Worm (Caenorhabditis elegans) whole organism, L2 larva: ENCODE measurements around the gene col-135.
"Not testable (repeated sequence)": the region's sequence is repeated elsewhere in the genome, so short reads cannot be mapped to it uniquely, and the experiment has no call there.

Experiments
- C34F6.9 ChIP-seq: fragments of 150-350 bp; optimal IDR thresholded peaks from 2 replicates; lab custom pipeline; 2014; ENCODE audit warnings: missing biosample characterization, missing genetic modification characterization
- F13H6.1 ChIP-seq: sonication (generic microtip); optimal IDR thresholded peaks from 2 replicates; lab custom pipeline; 2016; ENCODE audit warnings: missing genetic modification characterization, missing compliant biosample characterization
- R02D3.7 ChIP-seq: fragments of 150-350 bp; optimal IDR thresholded peaks from 2 replicates; lab custom pipeline; 2014; ENCODE audit warnings: missing biosample characterization, missing genetic modification characterization
- Y55F3AM.14 ChIP-seq: fragments of 200-800 bp; sonication (Bioruptor generic); optimal IDR thresholded peaks from 2 replicates; lab custom pipeline; 2018; ENCODE audit warnings: mild to moderate bottlenecking, missing genetic modification characterization, missing compliant biosample characterization
- ZK546.5 ChIP-seq: sonication (generic microtip); optimal IDR thresholded peaks from 2 replicates; lab custom pipeline; 2017; ENCODE audit warnings: missing biosample characterization, missing genetic modification characterization
- alr-1 ChIP-seq: fragments of 150-350 bp; optimal IDR thresholded peaks from 2 replicates; lab custom pipeline; 2014; ENCODE audit warnings: missing biosample characterization, missing genetic modification characterization
- aly-2 ChIP-seq: fragments of 150-350 bp; optimal IDR thresholded peaks from 2 replicates; lab custom pipeline; 2014; ENCODE audit warnings: missing biosample characterization, missing genetic modification characterization
- blmp-1 ChIP-seq: sonication (generic microtip); optimal IDR thresholded peaks from 2 replicates; lab custom pipeline; 2017; ENCODE audit warnings: missing genetic modification characterization, mild to moderate bottlenecking, missing compliant biosample characterization, antibody characterized with exemption, moderate library complexity; ENCODE audit not compliant: insufficient read depth
- ceh-16 ChIP-seq: fragments of 150-350 bp; optimal IDR thresholded peaks from 2 replicates; lab custom pipeline; 2014; ENCODE audit warnings: missing biosample characterization, missing genetic modification characterization
- ceh-82 ChIP-seq: fragments of 150-350 bp; optimal IDR thresholded peaks from 2 replicates; lab custom pipeline; 2014; ENCODE audit warnings: missing biosample characterization, missing genetic modification characterization
- crh-2 ChIP-seq: sonication (generic microtip); optimal IDR thresholded peaks from 2 replicates; lab custom pipeline; 2017; ENCODE audit warnings: missing biosample characterization, missing genetic modification characterization
- egl-27 ChIP-seq: sonication (generic microtip); optimal IDR thresholded peaks from 3 replicates; lab custom pipeline; 2017; ENCODE audit warnings: missing biosample characterization, missing genetic modification reagents, missing genetic modification characterization
- elt-3 ChIP-seq: sonication (generic microtip); optimal IDR thresholded peaks from 2 replicates; lab custom pipeline; 2017; ENCODE audit warnings: missing biosample characterization, missing genetic modification characterization
- fos-1 ChIP-seq: fragments of 150-350 bp; optimal IDR thresholded peaks from 2 replicates; lab custom pipeline; 2014; ENCODE audit warnings: missing biosample characterization, missing genetic modification characterization
- lin-13 ChIP-seq: fragments of 150-350 bp; optimal IDR thresholded peaks from 2 replicates; lab custom pipeline; 2014; ENCODE audit warnings: missing biosample characterization, missing genetic modification reagents, missing genetic modification characterization
- lin-39 ChIP-seq: fragments of 150-350 bp; optimal IDR thresholded peaks from 2 replicates; lab custom pipeline; 2014; ENCODE audit warnings: missing biosample characterization, missing genetic modification reagents, missing genetic modification characterization
- lsy-2 ChIP-seq, 2 experiments: fragments of 150-350 bp in 1 of 2; sonication (generic microtip) in 1 of 2; optimal IDR thresholded peaks; 2 replicates each; lab custom pipeline; 2014 to 2017; ENCODE audit warnings: missing biosample characterization in 2 of 2, missing genetic modification characterization in 2 of 2
- mab-5 ChIP-seq: fragments of 150-350 bp; optimal IDR thresholded peaks from 2 replicates; lab custom pipeline; 2014; ENCODE audit warnings: missing biosample characterization, missing genetic modification characterization
- mbf-1 ChIP-seq: sonication (generic microtip); optimal IDR thresholded peaks from 2 replicates; lab custom pipeline; 2017; ENCODE audit warnings: missing biosample characterization, missing genetic modification characterization
- mdl-1 ChIP-seq, 2 experiments: fragments of 150-350 bp in 1 of 2; sonication (generic microtip) in 1 of 2; optimal IDR thresholded peaks; 2 replicates each; lab custom pipeline; 2017; ENCODE audit warnings: missing biosample characterization in 2 of 2, missing genetic modification characterization in 2 of 2
- nhr-10 ChIP-seq: sonication (generic microtip); optimal IDR thresholded peaks from 2 replicates; lab custom pipeline; 2017; ENCODE audit warnings: missing biosample characterization, missing genetic modification characterization
- nhr-12 ChIP-seq: fragments of 150-350 bp; optimal IDR thresholded peaks from 2 replicates; lab custom pipeline; 2014; ENCODE audit warnings: missing biosample characterization, missing genetic modification characterization
- nhr-129 ChIP-seq: fragments of 150-350 bp; optimal IDR thresholded peaks from 2 replicates; lab custom pipeline; 2014; ENCODE audit warnings: missing biosample characterization, missing genetic modification characterization
- nhr-21 ChIP-seq: fragments of 150-350 bp; optimal IDR thresholded peaks from 2 replicates; lab custom pipeline; 2014; ENCODE audit warnings: missing biosample characterization, missing genetic modification characterization
- nhr-237 ChIP-seq: fragments of 150-350 bp; optimal IDR thresholded peaks from 2 replicates; lab custom pipeline; 2014; ENCODE audit warnings: missing biosample characterization, missing genetic modification characterization
- nhr-6 ChIP-seq: fragments of 150-350 bp; optimal IDR thresholded peaks from 2 replicates; lab custom pipeline; 2014; ENCODE audit warnings: missing biosample characterization, missing genetic modification characterization
- nhr-77 ChIP-seq: fragments of 150-350 bp; optimal IDR thresholded peaks from 2 replicates; lab custom pipeline; 2014; ENCODE audit warnings: missing biosample characterization, missing genetic modification characterization
- peb-1 ChIP-seq: fragments of 150-350 bp; optimal IDR thresholded peaks from 2 replicates; lab custom pipeline; 2014; ENCODE audit warnings: missing biosample characterization, missing genetic modification characterization
- sem-4 ChIP-seq: fragments of 150-350 bp; optimal IDR thresholded peaks from 2 replicates; lab custom pipeline; 2014; ENCODE audit warnings: missing biosample characterization, missing genetic modification reagents, missing genetic modification characterization
- sma-9 ChIP-seq, 2 experiments: fragments of 150-350 bp in 1 of 2; sonication (generic microtip) in 1 of 2; optimal IDR thresholded peaks; 2 replicates each; lab custom pipeline; 2014 to 2016; ENCODE audit warnings: missing genetic modification characterization in 2 of 2, mild to moderate bottlenecking in 1 of 2, missing biosample characterization in 1 of 2, missing compliant biosample characterization in 1 of 2, missing genetic modification reagents in 1 of 2, moderate library complexity in 1 of 2
- unc-39 ChIP-seq: fragments of 150-350 bp; optimal IDR thresholded peaks from 2 replicates; lab custom pipeline; 2014; ENCODE audit warnings: missing biosample characterization, missing genetic modification characterization
- unc-55 ChIP-seq: fragments of 150-350 bp; sonication (generic microtip); optimal IDR thresholded peaks from 3 replicates; lab custom pipeline; 2014; ENCODE audit warnings: missing biosample characterization, missing genetic modification reagents, missing genetic modification characterization
- unc-62 ChIP-seq: fragments of 150-350 bp; optimal IDR thresholded peaks from 2 replicates; lab custom pipeline; 2014; ENCODE audit warnings: missing biosample characterization, missing genetic modification reagents, missing genetic modification characterization
- zag-1 ChIP-seq: fragments of 150-350 bp; optimal IDR thresholded peaks from 2 replicates; lab custom pipeline; 2014; ENCODE audit warnings: missing biosample characterization, missing genetic modification characterization
- ztf-4 ChIP-seq: fragments of 150-350 bp; optimal IDR thresholded peaks from 2 replicates; lab custom pipeline; 2014; ENCODE audit warnings: missing biosample characterization, missing genetic modification characterization

Gene col-135

DNA sequence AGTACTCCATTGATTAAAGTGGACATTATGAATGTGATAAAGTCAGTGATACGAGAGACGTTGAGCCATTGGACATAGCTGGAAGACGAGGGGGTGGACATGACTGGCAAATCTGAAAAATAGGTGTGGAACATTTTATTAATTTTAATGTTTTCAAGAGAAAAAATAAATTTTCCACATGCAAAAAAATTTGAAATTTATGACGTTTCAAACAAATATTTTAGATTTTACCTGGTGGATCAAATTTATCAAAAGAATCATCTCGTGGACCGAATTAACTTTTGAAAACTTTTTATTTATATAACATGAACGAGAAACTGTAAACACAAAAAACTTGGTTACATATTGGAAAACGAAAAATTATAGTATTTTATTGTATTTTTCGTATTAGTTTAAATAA, 15.5 kb upstream of the col-135 start, which contains the start of gene str-78:
Gene str-78, minus strand, starts transcription at position 101 of the 400 bp plus-strand sequence.
- TF ChIP-seq nhr-12 (tag; lab: Kevin White, UChicago) (no peak), ceh-82 (tag; lab: Kevin White, UChicago) (no peak), ztf-4 (tag; lab: Kevin White, UChicago) (no peak), unc-62 (GFP tag; lab: Kevin White, UChicago) (no peak), F13H6.1 (tag; lab: Kevin White, UChicago) (no peak), Y55F3AM.14 (GFP tag; lab: Kevin White, UChicago) (no peak), C34F6.9 (tag; lab: Kevin White, UChicago) (no peak), ZK546.5 (tag; lab: Kevin White, UChicago) (no peak), zag-1 (tag; lab: Kevin White, UChicago) (no peak), fos-1 (tag; lab: Kevin White, UChicago) (no peak), sma-9 (GFP tag; optimal IDR thresholded peaks at IDR 0.05; lab: Kevin White, UChicago) (no peak), sma-9 (tag; optimal IDR thresholded peaks at IDR 0.05; lab: Kevin White, UChicago) (no peak), unc-55 (GFP tag; lab: Kevin White, UChicago) (no peak), mdl-1 (tag; optimal IDR thresholded peaks at IDR 0.05; lab: Kevin White, UChicago) (no peak), alr-1 (tag; lab: Kevin White, UChicago) (no peak), mab-5 (tag; lab: Kevin White, UChicago) (no peak), lin-13 (GFP tag; lab: Kevin White, UChicago) (no peak), nhr-237 (tag; lab: Kevin White, UChicago) (no peak)
- TF ChIP-seq, all 48 proteins: peak for 0

DNA sequence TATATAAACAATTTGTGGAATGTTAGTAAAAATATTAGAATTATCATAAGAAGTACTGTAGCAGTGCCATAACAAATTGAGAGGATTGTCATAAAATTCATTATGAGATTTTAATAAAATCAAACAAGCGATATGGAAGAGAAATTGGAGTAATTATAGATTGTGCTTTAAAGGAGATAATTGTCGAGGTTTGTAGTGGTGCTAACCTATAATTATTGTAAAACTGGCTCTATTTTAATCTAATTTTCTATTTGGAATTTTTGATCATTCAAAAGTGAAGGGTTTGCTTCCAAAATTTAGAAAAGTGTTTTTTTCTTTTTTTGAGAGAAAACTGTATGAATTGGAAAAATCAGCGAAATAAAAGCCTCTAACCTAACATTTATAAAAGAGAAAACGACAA, 9.2 kb upstream of the col-135 start, which contains the start of gene srg-51:
Gene srg-51, minus strand, starts transcription at position 101 of the 400 bp plus-strand sequence.
- no peak for TF ChIP-seq ceh-16
- TF ChIP-seq sem-4 (tag; lab: Kevin White, UChicago), result no peak
- no peak for TF ChIP-seq ztf-4 (tag; lab: Kevin White, UChicago)
- no peak for TF ChIP-seq lsy-2 (tag; optimal IDR thresholded peaks at IDR 0.05; lab: Kevin White, UChicago)
- no peak for TF ChIP-seq blmp-1 (tag; lab: Kevin White, UChicago)
- TF ChIP-seq elt-3, result no peak
- no peak for TF ChIP-seq Y55F3AM.14 (GFP tag; lab: Kevin White, UChicago)
- no peak for TF ChIP-seq zag-1 (tag; lab: Kevin White, UChicago)
- no peak for TF ChIP-seq lin-39
- no peak for TF ChIP-seq nhr-21 (tag; lab: Kevin White, UChicago)
- TF ChIP-seq mdl-1 (tag; optimal IDR thresholded peaks at IDR 0.05; lab: Kevin White, UChicago), result no peak
- TF ChIP-seq mab-5 (tag; lab: Kevin White, UChicago), result no peak
- no peak for TF ChIP-seq mbf-1 (tag; lab: Kevin White, UChicago)
- no peak for TF ChIP-seq fos-1 (tag; lab: Kevin White, UChicago)
- TF ChIP-seq aly-2, result no peak

- not testable (repeated sequence) for TF ChIP-seq nhr-10 (tag; lab: Kevin White, UChicago); lin-13 (GFP tag; lab: Kevin White, UChicago); nhr-129
Observed at ce11 chrIV:15133899-15134298, 2.3 kb upstream of the col-135 start, which contains the start of gene M199.8. M199.8 (minus strand) TSS chrIV:15133999.

ce11 chrIV:15127731-15128130, 3.9 kb downstream of the col-135 start, which contains the start of gene M199.9:
M199.9 (minus strand) TSS chrIV:15127831.
- no peak for TF ChIP-seq unc-39
- TF ChIP-seq unc-62 (GFP tag; lab: Kevin White, UChicago), result no peak
- no peak for TF ChIP-seq R02D3.7 (tag; lab: Kevin White, UChicago)
- TF ChIP-seq lin-39, result no peak
- TF ChIP-seq nhr-77 (tag; lab: Kevin White, UChicago), result no peak
- TF ChIP-seq ceh-16, result no peak
- TF ChIP-seq sem-4 (tag; lab: Kevin White, UChicago), result no peak
- TF ChIP-seq nhr-129, result no peak
- TF ChIP-seq nhr-12 (tag; lab: Kevin White, UChicago), result no peak
- TF ChIP-seq zag-1 (tag; lab: Kevin White, UChicago), result no peak
- no peak for TF ChIP-seq ztf-4 (tag; lab: Kevin White, UChicago)
- TF ChIP-seq unc-55 (GFP tag; lab: Kevin White, UChicago), result no peak
- TF ChIP-seq fos-1 (tag; lab: Kevin White, UChicago), result no peak
- TF ChIP-seq peb-1 (tag; lab: Kevin White, UChicago), result no peak
- TF ChIP-seq nhr-10 (tag; lab: Kevin White, UChicago), result no peak
- TF ChIP-seq lin-13 (GFP tag; lab: Kevin White, UChicago), result no peak
- TF ChIP-seq crh-2 (tag; lab: Kevin White, UChicago), result no peak
- TF ChIP-seq nhr-6 (tag; lab: Kevin White, UChicago), result no peak
- no peak for TF ChIP-seq C34F6.9 (tag; lab: Kevin White, UChicago)
- TF ChIP-seq egl-27, result no peak
- TF ChIP-seq, all 48 proteins: peak for 0
